Worm (Caenorhabditis elegans): ENCODE results near the gene C25F9.15.

ce11 chrV:19430351-19430913 is 12.5 kb downstream of the C25F9.15 start:
- no peak for TF ChIP-seq fkh-10 (GFP tag; optimal IDR thresholded peaks at IDR 0.05)
- TF ChIP-seq pqm-1 (tag; optimal IDR thresholded peaks at IDR 0.05) = no peak
- no peak for TF ChIP-seq unc-3 (GFP tag; conservative IDR thresholded peaks at IDR 0.05)
- TF ChIP-seq unc-3 (tag; optimal IDR thresholded peaks at IDR 0.05) = no peak
- no peak for TF ChIP-seq ceh-31 (tag; optimal IDR thresholded peaks at IDR 0.05)
- TF ChIP-seq npax-4 (tag; optimal IDR thresholded peaks at IDR 0.05) = no peak
- no peak for TF ChIP-seq dve-1 (tag; optimal IDR thresholded peaks at IDR 0.05)
- no peak for TF ChIP-seq ceh-6 (GFP tag; optimal IDR thresholded peaks at IDR 0.05)
- no peak for TF ChIP-seq odd-2 (tag; optimal IDR thresholded peaks at IDR 0.05)
- TF ChIP-seq fax-1 (tag; optimal IDR thresholded peaks at IDR 0.05) = no peak
- no peak for TF ChIP-seq ceh-30 (tag; optimal IDR thresholded peaks at IDR 0.05)
- no peak for TF ChIP-seq pag-3 (tag; optimal IDR thresholded peaks at IDR 0.05; ENCODE audit: borderline replicate concordance)

All from whole organism, late embryonic.